Worm (Caenorhabditis elegans) whole organism, dauer: ENCODE data around the gene prp-38.

Source experiments
- unc-62 ChIP-seq: sonication (generic microtip); optimal IDR thresholded peaks from 2 replicates; lab custom pipeline; 2017; ENCODE audit warnings: missing biosample characterization, missing genetic modification reagents, missing genetic modification characterization

prp-38 gene

ce11 chrV:10805934-10806333 lies at the start of gene prp-38:
Gene prp-38 (minus strand): TSS chrV:10806034.
- TF ChIP-seq unc-62 (GFP tag; lab: Kevin White, UChicago): no peak

DNA sequence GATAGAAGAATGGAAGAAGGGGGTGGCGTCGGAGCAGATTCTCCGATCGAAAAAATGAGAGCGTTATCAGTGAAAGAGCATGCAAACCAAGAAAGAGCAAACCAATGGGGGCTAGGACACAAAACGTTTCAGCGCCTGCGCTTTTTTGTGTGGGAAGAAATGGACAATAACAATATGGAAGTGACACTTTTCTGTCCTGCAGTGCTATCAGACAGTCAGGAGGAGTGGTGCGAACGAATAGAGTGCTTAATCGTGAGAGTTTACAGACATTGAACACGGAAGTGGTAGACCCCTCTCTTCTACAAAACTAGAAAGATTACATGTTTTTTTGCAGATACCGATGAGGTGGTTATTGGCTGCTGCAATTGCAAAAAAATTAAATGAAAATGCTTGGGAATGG lies 49.5 kb upstream of the prp-38 start:
- TF ChIP-seq unc-62 (GFP tag; lab: Kevin White, UChicago): no peak

DNA sequence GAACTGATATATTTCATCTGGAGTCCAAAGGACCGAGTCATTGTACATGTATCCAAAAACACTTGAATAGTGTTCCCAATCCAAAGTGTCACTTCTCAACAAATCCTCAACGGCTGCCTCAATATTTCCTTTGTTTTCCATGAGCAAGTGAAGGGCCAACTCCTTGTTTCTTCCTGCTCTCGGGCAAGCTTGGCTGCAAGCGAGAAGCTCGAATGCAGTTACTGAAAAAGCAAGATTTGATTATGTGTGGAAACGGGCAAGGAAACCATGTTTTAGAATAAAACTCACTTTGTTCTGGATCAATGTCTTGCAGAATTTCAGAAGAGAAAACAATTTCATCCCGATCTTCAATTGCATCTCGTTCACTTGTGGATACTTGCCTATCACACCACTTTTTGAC lies 48.4 kb upstream of the prp-38 start:
- no peak for TF ChIP-seq unc-62 (GFP tag; lab: Kevin White, UChicago)

DNA sequence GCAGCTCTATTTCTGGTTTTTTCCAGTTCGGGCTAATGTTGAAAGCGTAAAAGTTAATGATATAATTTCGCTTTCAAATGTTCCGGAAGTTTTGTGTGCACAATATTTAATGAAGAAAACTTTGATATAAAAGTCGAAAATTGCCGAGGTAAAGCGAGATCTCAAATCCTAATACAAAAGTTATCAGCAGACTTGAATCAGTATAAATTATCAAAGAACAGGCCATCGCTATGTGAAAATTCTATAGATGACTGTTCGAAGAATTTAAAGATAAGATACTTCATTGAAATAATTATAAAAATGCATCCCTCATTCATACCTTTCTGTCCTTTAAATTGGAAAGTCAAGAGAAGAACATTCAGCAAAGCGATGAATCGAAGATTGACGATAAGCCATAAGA lies 41.1 kb upstream of the prp-38 start, which contains the start of gene C29A12.6:
TSS of gene C29A12.6 (plus strand) at position 301 of the 400 bp plus-strand sequence.
- no peak for TF ChIP-seq unc-62 (GFP tag; lab: Kevin White, UChicago)

- no peak for TF ChIP-seq unc-62 (GFP tag; lab: Kevin White, UChicago)
Observed at ce11 chrV:10839398-10839797, 33.6 kb upstream of the prp-38 start.

- TF ChIP-seq unc-62 (GFP tag; lab: Kevin White, UChicago): no peak
Observed at ce11 chrV:10838204-10838603, 32.4 kb upstream of the prp-38 start.

- no peak for TF ChIP-seq unc-62 (GFP tag; lab: Kevin White, UChicago)
Observed at ce11 chrV:10834682-10835219, 28.9 kb upstream of the prp-38 start.

- no peak for TF ChIP-seq unc-62 (GFP tag; lab: Kevin White, UChicago)
Observed at ce11 chrV:10832862-10833261, 27.0 kb upstream of the prp-38 start.

ce11 chrV:10824711-10825110 lies 18.9 kb upstream of the prp-38 start, which contains the start of gene nrx-1:
Gene nrx-1 (plus strand): TSS chrV:10825011.
- no peak for TF ChIP-seq unc-62 (GFP tag; lab: Kevin White, UChicago)

DNA sequence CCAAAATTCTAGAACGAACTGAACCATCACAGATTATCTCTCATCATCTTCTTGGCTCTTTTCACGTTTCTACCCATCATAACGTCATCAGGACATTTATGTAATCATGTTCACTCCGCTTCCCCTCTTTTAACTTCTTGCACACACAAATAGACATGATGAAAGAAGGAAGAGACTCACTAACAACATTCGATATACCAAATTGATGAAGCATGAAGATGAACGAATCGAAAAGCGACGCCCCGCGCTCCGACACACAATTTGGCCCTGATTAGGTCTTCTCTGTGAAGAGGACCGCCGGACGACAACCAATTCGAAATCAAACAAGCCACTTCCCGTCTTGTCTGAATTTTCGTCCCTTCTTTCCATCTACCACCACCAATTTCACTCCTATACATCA lies 12.7 kb upstream of the prp-38 start:
- no peak for TF ChIP-seq unc-62 (GFP tag; lab: Kevin White, UChicago)

ce11 chrV:10816831-10817230 lies 11.0 kb upstream of the prp-38 start:
- TF ChIP-seq unc-62 (GFP tag; lab: Kevin White, UChicago): no peak

- TF ChIP-seq unc-62 (GFP tag; lab: Kevin White, UChicago): no peak
Observed at ce11 chrV:10814333-10814732, 8.5 kb upstream of the prp-38 start.

ce11 chrV:10813425-10814156 lies 7.8 kb upstream of the prp-38 start, which contains the start of the genes C29A12.1 and lig-1:
Gene C29A12.1 (minus strand): TSS chrV:10813487.
Gene lig-1 (plus strand): TSS chrV:10814106.
- TF ChIP-seq unc-62 (GFP tag; lab: Kevin White, UChicago): no peak

DNA sequence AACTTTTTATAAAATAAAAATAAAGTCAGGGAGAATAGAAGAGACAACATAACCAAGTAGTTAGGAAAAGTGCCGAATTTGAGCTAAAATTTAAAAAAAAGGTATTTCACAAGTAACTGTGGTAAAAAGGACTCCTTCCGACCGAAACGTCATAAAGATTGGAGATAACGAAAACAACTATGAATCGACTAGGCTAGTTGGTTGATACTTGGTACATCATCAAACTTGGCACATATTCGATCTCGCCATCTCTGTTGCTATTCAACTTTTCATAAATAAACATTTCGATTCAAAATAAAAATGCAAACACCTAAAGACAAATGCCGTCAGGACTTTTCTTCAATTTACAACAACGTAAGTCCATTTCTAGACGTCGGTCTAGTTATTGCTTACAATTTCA lies 5.9 kb upstream of the prp-38 start, which contains the start of gene C29A12.22:
TSS of gene C29A12.22 (plus strand) at position 301 of the 400 bp plus-strand sequence.
- no peak for TF ChIP-seq unc-62 (GFP tag; lab: Kevin White, UChicago)

- TF ChIP-seq unc-62 (GFP tag; lab: Kevin White, UChicago): no peak
Observed at ce11 chrV:10807862-10808327, 2.1 kb upstream of the prp-38 start, which contains the start of gene plrg-1. Gene plrg-1 (minus strand): TSS chrV:10807912.

ce11 chrV:10804374-10804773 lies 1.5 kb downstream of the prp-38 start, which contains the start of gene secs-1:
Gene secs-1 (minus strand): TSS chrV:10804474.
- TF ChIP-seq unc-62 (GFP tag; lab: Kevin White, UChicago): no peak
